Fruit fly (Drosophila melanogaster) whole organism, adult: ENCODE data around the gene CG5966.

Source experiments
- CG11617 ChIP-seq: fragments of 200-800 bp; sonication (Bioruptor generic); optimal IDR thresholded peaks from 2 replicates; lab custom pipeline; 2017; ENCODE audit warnings: mild to moderate bottlenecking, missing biosample characterization, missing genetic modification reagents, missing genetic modification characterization
- CG12768 ChIP-seq: fragments of 200-800 bp; sonication (Bioruptor generic); optimal IDR thresholded peaks from 2 replicates; lab custom pipeline; 2017; ENCODE audit warnings: missing biosample characterization, missing genetic modification characterization, mild to moderate bottlenecking, moderate library complexity, missing genetic modification reagents
- CG14711 ChIP-seq: fragments of 200-800 bp; sonication (Bioruptor generic); optimal IDR thresholded peaks from 2 replicates; lab custom pipeline; 2018; ENCODE audit warnings: missing biosample characterization, mild to moderate bottlenecking, missing genetic modification characterization, moderate library complexity
- CG1620 ChIP-seq: fragments of 200-800 bp; sonication (Bioruptor generic); optimal IDR thresholded peaks from 2 replicates; lab custom pipeline; 2016; ENCODE audit warnings: missing biosample characterization, missing genetic modification characterization
- CG33017 ChIP-seq: fragments of 200-800 bp; sonication (Bioruptor generic); optimal IDR thresholded peaks from 2 replicates; lab custom pipeline; 2018; ENCODE audit warnings: missing biosample characterization, mild to moderate bottlenecking, missing genetic modification characterization, moderate library complexity
- CG5204 ChIP-seq: fragments of 200-800 bp; sonication (Bioruptor generic); optimal IDR thresholded peaks from 2 replicates; lab custom pipeline; 2016; ENCODE audit warnings: missing biosample characterization, missing genetic modification characterization
- CG7045 ChIP-seq: fragments of 200-800 bp; sonication (Bioruptor generic); optimal IDR thresholded peaks from 2 replicates; lab custom pipeline; 2017; ENCODE audit warnings: missing biosample characterization, mild to moderate bottlenecking, missing genetic modification characterization
- CG7101 ChIP-seq: fragments of 200-800 bp; sonication (Bioruptor generic); optimal IDR thresholded peaks from 2 replicates; lab custom pipeline; 2018; ENCODE audit warnings: missing biosample characterization, mild to moderate bottlenecking, missing genetic modification characterization, moderate library complexity
- Clk ChIP-seq: fragments of 200-800 bp; sonication (Bioruptor generic); optimal IDR thresholded peaks from 2 replicates; lab custom pipeline; 2017; ENCODE audit warnings: missing biosample characterization, missing genetic modification characterization
- Crg-1 ChIP-seq: fragments of 200-800 bp; sonication (Bioruptor generic); optimal IDR thresholded peaks from 2 replicates; lab custom pipeline; 2016; ENCODE audit warnings: missing biosample characterization, missing genetic modification characterization
- Hr96 ChIP-seq: fragments of 200-800 bp; sonication (Bioruptor generic); optimal IDR thresholded peaks from 2 replicates; lab custom pipeline; 2016; ENCODE audit warnings: missing biosample characterization, missing genetic modification characterization
- Mnt ChIP-seq: fragments of 200-800 bp; sonication (Bioruptor generic); optimal IDR thresholded peaks from 2 replicates; lab custom pipeline; 2016; ENCODE audit warnings: missing biosample characterization, mild to moderate bottlenecking, missing genetic modification characterization
- bab1 ChIP-seq: fragments of 200-800 bp; sonication (Bioruptor generic); optimal IDR thresholded peaks from 3 replicates; lab custom pipeline; 2019; ENCODE audit warnings: missing biosample characterization, mild to moderate bottlenecking, missing genetic modification characterization, moderate library complexity
- cic ChIP-seq: fragments of 200-800 bp; sonication (Bioruptor generic); optimal IDR thresholded peaks from 2 replicates; lab custom pipeline; 2017; ENCODE audit warnings: missing biosample characterization, mild to moderate bottlenecking, missing genetic modification characterization, moderate library complexity
- cnc ChIP-seq, 2 experiments: fragments of >200 bp; optimal IDR thresholded peaks; 2 replicates each; lab custom pipeline; 2017
- kay ChIP-seq: fragments of 200-800 bp; sonication (Bioruptor generic); peaks from one replicate; lab custom pipeline; 2016; ENCODE audit warnings: missing biosample characterization, missing genetic modification characterization, borderline replicate concordance
- ovo ChIP-seq: fragments of 200-800 bp; sonication (Bioruptor generic); optimal IDR thresholded peaks from 2 replicates; lab custom pipeline; 2016; ENCODE audit warnings: missing biosample characterization, missing genetic modification characterization
- pad ChIP-seq: fragments of 200-800 bp; sonication (Bioruptor generic); optimal IDR thresholded peaks from 3 replicates; lab custom pipeline; 2017; ENCODE audit warnings: missing biosample characterization, missing genetic modification characterization, mild to moderate bottlenecking, moderate library complexity, missing genetic modification reagents
- tj ChIP-seq: fragments of 200-800 bp; sonication (Bioruptor generic); optimal IDR thresholded peaks from 3 replicates; lab custom pipeline; 2017; ENCODE audit warnings: missing biosample characterization, mild to moderate bottlenecking, missing genetic modification characterization, moderate library complexity
- toe ChIP-seq: fragments of 200-800 bp; sonication (Bioruptor generic); optimal IDR thresholded peaks from 2 replicates; lab custom pipeline; 2016; ENCODE audit warnings: missing biosample characterization, missing genetic modification characterization

The CG5966 gene

dm6 chrX:6020254-6020653, 31.7 kb downstream of the CG5966 start:
- TF ChIP-seq bab1 (GFP tag; lab: Kevin White, UChicago) (no peak), Hr96 (no peak), CG5204 (GFP tag; lab: Kevin White, UChicago) (no peak), CG14711 (no peak), CG7101 (tag; lab: Kevin White, UChicago) (no peak), ovo (no peak), CG12768 (no peak), CG1620 (GFP tag; lab: Kevin White, UChicago) (no peak), tj (GFP tag; lab: Kevin White, UChicago) (no peak), toe (GFP tag; lab: Kevin White, UChicago) (no peak), cnc (optimal IDR thresholded peaks at IDR 0.05; lab: Kevin White, UChicago) (no peak), kay (GFP tag; lab: Kevin White, UChicago) (no peak), Clk (no peak), cic (no peak), Crg-1 (GFP tag; lab: Kevin White, UChicago) (no peak), CG33017 (tag; lab: Kevin White, UChicago) (no peak), pad (GFP tag; lab: Kevin White, UChicago) (no peak)

DNA sequence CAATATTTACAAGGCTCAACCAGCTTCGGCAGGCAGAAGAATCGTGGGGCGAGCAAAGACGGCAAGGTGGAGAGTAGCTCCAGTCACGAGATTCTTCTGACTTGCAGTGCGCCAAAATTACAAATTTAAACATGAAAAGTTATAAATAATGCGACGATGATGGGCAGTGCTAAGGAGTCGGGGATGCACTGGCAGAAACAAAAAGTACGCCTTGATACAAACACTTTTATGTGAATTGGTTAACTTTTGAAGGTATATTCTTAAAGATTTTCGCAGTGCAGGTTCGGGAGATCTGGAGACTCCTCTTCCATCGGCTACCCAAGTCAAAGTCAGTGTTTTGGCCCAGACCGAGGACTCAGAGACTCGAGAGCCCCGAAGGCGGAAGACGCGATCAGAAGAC, 32.8 kb downstream of the CG5966 start:
- TF ChIP-seq Hr96 (no peak), pad (GFP tag; lab: Kevin White, UChicago) (no peak), CG33017 (tag; lab: Kevin White, UChicago) (no peak), CG1620 (GFP tag; lab: Kevin White, UChicago) (no peak)

dm6 chrX:6022090-6022489, 33.5 kb downstream of the CG5966 start:
- TF ChIP-seq CG7045 (GFP tag; lab: Kevin White, UChicago), result no peak
- TF ChIP-seq CG33017 (tag; lab: Kevin White, UChicago), result no peak
- TF ChIP-seq CG12768, result no peak
- no peak for TF ChIP-seq kay (GFP tag; lab: Kevin White, UChicago)
- TF ChIP-seq cic, result no peak
- TF ChIP-seq CG14711, result no peak

dm6 chrX:6024638-6025037, 36.0 kb downstream of the CG5966 start:
- no peak for TF ChIP-seq CG7045 (GFP tag; lab: Kevin White, UChicago)
- TF ChIP-seq ovo, result no peak
- no peak for TF ChIP-seq cnc (optimal IDR thresholded peaks at IDR 0.05; lab: Kevin White, UChicago)
- no peak for TF ChIP-seq tj (GFP tag; lab: Kevin White, UChicago)
- no peak for TF ChIP-seq CG12768
- TF ChIP-seq CG5204 (GFP tag; lab: Kevin White, UChicago), result no peak
- no peak for TF ChIP-seq cic
- TF ChIP-seq pad (GFP tag; lab: Kevin White, UChicago), result no peak
- no peak for TF ChIP-seq Mnt
- TF ChIP-seq CG7101 (tag; lab: Kevin White, UChicago), result no peak
- TF ChIP-seq CG33017 (tag; lab: Kevin White, UChicago), result no peak
- no peak for TF ChIP-seq kay (GFP tag; lab: Kevin White, UChicago)
- TF ChIP-seq bab1 (GFP tag; lab: Kevin White, UChicago), result no peak
- TF ChIP-seq CG1620 (GFP tag; lab: Kevin White, UChicago), result no peak

dm6 chrX:6027846-6028245, 39.3 kb downstream of the CG5966 start:
- no peak for TF ChIP-seq Clk
- no peak for TF ChIP-seq Mnt
- TF ChIP-seq kay (GFP tag; lab: Kevin White, UChicago), result no peak
- TF ChIP-seq cic, result no peak
- no peak for TF ChIP-seq CG14711
- TF ChIP-seq CG7045 (GFP tag; lab: Kevin White, UChicago), result no peak
- no peak for TF ChIP-seq CG5204 (GFP tag; lab: Kevin White, UChicago)
- TF ChIP-seq tj (GFP tag; lab: Kevin White, UChicago), result no peak
- no peak for TF ChIP-seq CG7101 (tag; lab: Kevin White, UChicago)
- no peak for TF ChIP-seq CG1620 (GFP tag; lab: Kevin White, UChicago)
- no peak for TF ChIP-seq CG12768
- no peak for TF ChIP-seq Hr96
- no peak for TF ChIP-seq CG11617
- no peak for TF ChIP-seq toe (GFP tag; lab: Kevin White, UChicago)
- TF ChIP-seq bab1 (GFP tag; lab: Kevin White, UChicago), result no peak
- no peak for TF ChIP-seq CG33017 (tag; lab: Kevin White, UChicago)
- no peak for TF ChIP-seq cnc (optimal IDR thresholded peaks at IDR 0.05; lab: Kevin White, UChicago)
- no peak for TF ChIP-seq Crg-1 (GFP tag; lab: Kevin White, UChicago)
- TF ChIP-seq pad (GFP tag; lab: Kevin White, UChicago), result no peak

dm6 chrX:6029015-6029414, 40.4 kb downstream of the CG5966 start:
- TF ChIP-seq CG14711 (no peak), Mnt (no peak), CG11617 (no peak), Hr96 (no peak), CG12768 (no peak)

dm6 chrX:6030010-6030409, 41.4 kb downstream of the CG5966 start:
- TF ChIP-seq CG33017 (tag; lab: Kevin White, UChicago) (no peak), toe (GFP tag; lab: Kevin White, UChicago) (no peak), CG7101 (tag; lab: Kevin White, UChicago) (no peak), CG5204 (GFP tag; lab: Kevin White, UChicago) (no peak), Hr96 (no peak), tj (GFP tag; lab: Kevin White, UChicago) (no peak), bab1 (GFP tag; lab: Kevin White, UChicago) (no peak), cic (no peak), ovo (no peak), Clk (no peak)
